Fruit fly (Drosophila melanogaster) whole organism, prepupa: ENCODE results near the gene CG7453.

Experiments
- CG34406 ChIP-seq: fragments of 200-800 bp; sonication (Bioruptor generic); optimal IDR thresholded peaks from 3 replicates; lab custom pipeline; 2016; ENCODE audit warnings: missing biosample characterization, missing genetic modification characterization
- Ets96B ChIP-seq: fragments of 200-800 bp; optimal IDR thresholded peaks from 2 replicates; lab custom pipeline; 2019; ENCODE audit warnings: missing biosample characterization, mild to moderate bottlenecking, missing genetic modification characterization, moderate library complexity

dm6 chrX:19174092-19174491 is 5.9 kb upstream of the CG7453 start:
- TF ChIP-seq Ets96B (tag; lab: Kevin White, UChicago) (no peak), CG34406 (GFP tag; lab: Kevin White, UChicago) (no peak)
